Fruit fly (Drosophila melanogaster) whole organism, embryonic: ENCODE results near the gene CG4293.

ENCODE experiments used
- Adf1 ChIP-seq: fragments of 200-800 bp; sonication (Bioruptor generic); IDR thresholded peaks from 2 replicates; pipeline ENCODE4 v1.3.6; 2022; ENCODE audit warnings: missing biosample characterization, missing genetic modification characterization
- Atf-2 ChIP-seq: fragments of 200-800 bp; sonication (Bioruptor generic); optimal IDR thresholded peaks from 2 replicates; lab custom pipeline; 2016; ENCODE audit warnings: missing biosample characterization, missing genetic modification characterization
- Awh ChIP-seq: fragments of 200-800 bp; sonication (Bioruptor generic); IDR thresholded peaks from 2 replicates; pipeline ENCODE4, ENCODE4 v1.3.6; 2022; ENCODE audit warnings: missing biosample characterization, missing genetic modification characterization
- B-H2 ChIP-seq: fragments of 200-800 bp; sonication (Bioruptor generic); optimal IDR thresholded peaks from 2 replicates; lab custom pipeline; 2018; ENCODE audit warnings: missing biosample characterization, mild to moderate bottlenecking, missing genetic modification characterization
- Blimp-1 ChIP-seq: fragments of 200-800 bp; sonication (Bioruptor generic); optimal IDR thresholded peaks from 3 replicates; lab custom pipeline; 2018; ENCODE audit warnings: missing biosample characterization, missing genetic modification characterization, mild to moderate bottlenecking, moderate library complexity, missing genetic modification reagents
- CG10543 ChIP-seq: fragments of 200-800 bp; sonication (Bioruptor generic); optimal IDR thresholded peaks from 3 replicates; lab custom pipeline; 2017; ENCODE audit warnings: missing biosample characterization, mild to moderate bottlenecking, missing genetic modification characterization, moderate library complexity
- CG11085 ChIP-seq: fragments of 200-800 bp; sonication (Bioruptor generic); IDR thresholded peaks from 2 replicates; pipeline ENCODE4 v1.3.6; 2022; ENCODE audit warnings: missing biosample characterization, missing genetic modification characterization
- CG11093 ChIP-seq: fragments of 200-800 bp; sonication (Bioruptor generic); IDR thresholded peaks from 3 replicates; pipeline ENCODE4 v1.3.6; 2022; ENCODE audit warnings: missing biosample characterization, missing genetic modification characterization
- CG11723 ChIP-seq: fragments of 200-800 bp; sonication (Bioruptor generic); optimal IDR thresholded peaks from 2 replicates; lab custom pipeline; 2017; ENCODE audit warnings: missing biosample characterization, mild to moderate bottlenecking, missing genetic modification characterization
- CG12155 ChIP-seq: fragments of 200-800 bp; sonication (Bioruptor generic); optimal IDR thresholded peaks from 3 replicates; lab custom pipeline; 2016; ENCODE audit warnings: missing biosample characterization, missing genetic modification characterization
- CG13123 ChIP-seq: fragments of 200-800 bp; sonication (Bioruptor generic); optimal IDR thresholded peaks from 2 replicates; lab custom pipeline; 2016; ENCODE audit warnings: missing biosample characterization, missing genetic modification characterization
- CG13287 ChIP-seq: fragments of 200-800 bp; sonication (Bioruptor generic); IDR thresholded peaks from 2 replicates; pipeline ENCODE4 v1.3.6; 2022; ENCODE audit warnings: missing biosample characterization, missing genetic modification characterization; ENCODE audit not compliant: partially characterized antibody
- CG13424 ChIP-seq: fragments of 200-800 bp; sonication (Bioruptor generic); optimal IDR thresholded peaks from 2 replicates; lab custom pipeline; 2019; ENCODE audit warnings: missing biosample characterization, mild to moderate bottlenecking, missing genetic modification characterization, moderate library complexity
- CG15601 ChIP-seq: fragments of 200-800 bp; sonication (Bioruptor generic); optimal IDR thresholded peaks from 3 replicates; lab custom pipeline; 2019; ENCODE audit warnings: missing biosample characterization, mild to moderate bottlenecking, missing genetic modification characterization, moderate library complexity
- CG17361 ChIP-seq: fragments of 200-800 bp; sonication (Bioruptor generic); IDR thresholded peaks from 3 replicates; pipeline ENCODE4 v1.3.6; 2022; ENCODE audit warnings: missing biosample characterization, missing genetic modification characterization
- CG2116 ChIP-seq: fragments of 200-800 bp; sonication (Bioruptor generic); optimal IDR thresholded peaks from 3 replicates; lab custom pipeline; 2018; ENCODE audit warnings: missing biosample characterization, mild to moderate bottlenecking, missing genetic modification characterization
- CG2120 ChIP-seq: fragments of 200-800 bp; sonication (Bioruptor generic); optimal IDR thresholded peaks from 3 replicates; lab custom pipeline; 2016; ENCODE audit warnings: missing biosample characterization, missing genetic modification characterization
- CG30020 ChIP-seq: fragments of 200-800 bp; optimal IDR thresholded peaks from 2 replicates; lab custom pipeline; 2019; ENCODE audit warnings: missing biosample characterization, mild to moderate bottlenecking, missing genetic modification characterization, moderate library complexity
- CG34376 ChIP-seq: fragments of 200-800 bp; sonication (Bioruptor generic); optimal IDR thresholded peaks from 2 replicates; lab custom pipeline; 2018; ENCODE audit warnings: missing biosample characterization, mild to moderate bottlenecking, missing genetic modification characterization
- CG3847 ChIP-seq: fragments of 200-800 bp; sonication (Bioruptor generic); IDR thresholded peaks from 2 replicates; pipeline ENCODE4 v1.3.6; 2022; ENCODE audit warnings: missing biosample characterization, missing genetic modification characterization
- CG4282 ChIP-seq: fragments of 200-800 bp; sonication (Bioruptor generic); optimal IDR thresholded peaks from 2 replicates; lab custom pipeline; 2016; ENCODE audit warnings: missing biosample characterization, missing genetic modification characterization
- CG4820 ChIP-seq: fragments of 200-800 bp; sonication (Bioruptor generic); optimal IDR thresholded peaks from 3 replicates; lab custom pipeline; 2016; ENCODE audit warnings: missing biosample characterization, missing genetic modification characterization
- CG6254 ChIP-seq: fragments of 200-800 bp; sonication (Bioruptor generic); optimal IDR thresholded peaks from 3 replicates; lab custom pipeline; 2017; ENCODE audit warnings: mild to moderate bottlenecking, missing biosample characterization, missing genetic modification reagents, missing genetic modification characterization
- CG6654 ChIP-seq: fragments of 200-800 bp; sonication (Bioruptor generic); optimal IDR thresholded peaks from 2 replicates; lab custom pipeline; 2017; ENCODE audit warnings: missing biosample characterization, mild to moderate bottlenecking, missing genetic modification characterization
- Deaf1 ChIP-seq: fragments of 200-800 bp; optimal IDR thresholded peaks from 3 replicates; lab custom pipeline; 2019; ENCODE audit warnings: missing biosample characterization, mild to moderate bottlenecking, missing genetic modification characterization, moderate library complexity
- Dref ChIP-seq: fragments of 200-800 bp; sonication (Bioruptor generic); IDR thresholded peaks from 2 replicates; pipeline ENCODE4 v1.3.6; 2022; ENCODE audit warnings: missing biosample characterization, missing genetic modification characterization
- E2f2 ChIP-seq: fragments of 200-800 bp; sonication (Bioruptor generic); IDR thresholded peaks from 2 replicates; pipeline ENCODE4 v1.3.6; 2022; ENCODE audit warnings: missing biosample characterization, missing genetic modification characterization
- H15 ChIP-seq: fragments of 200-800 bp; sonication (Bioruptor generic); IDR thresholded peaks from 3 replicates; pipeline ENCODE4 v1.3.6; 2022; ENCODE audit warnings: missing biosample characterization, missing genetic modification characterization
- HmgZ ChIP-seq: fragments of 200-800 bp; sonication (Bioruptor generic); optimal IDR thresholded peaks from 2 replicates; lab custom pipeline; 2018; ENCODE audit warnings: missing biosample characterization, mild to moderate bottlenecking, missing genetic modification characterization
- Hmr ChIP-seq: fragments of 200-800 bp; sonication (Bioruptor generic); optimal IDR thresholded peaks from 3 replicates; lab custom pipeline; 2017; ENCODE audit warnings: mild to moderate bottlenecking, missing biosample characterization, missing genetic modification reagents, missing genetic modification characterization
- MBD-R2 ChIP-seq: fragments of 200-800 bp; sonication (Bioruptor generic); IDR thresholded peaks from 2 replicates; pipeline ENCODE4 v1.3.6; 2022; ENCODE audit warnings: missing biosample characterization, missing genetic modification characterization
- MESR4 ChIP-seq: fragments of 200-800 bp; sonication (Bioruptor generic); optimal IDR thresholded peaks from 2 replicates; lab custom pipeline; 2018; ENCODE audit warnings: missing biosample characterization, mild to moderate bottlenecking, missing genetic modification characterization, moderate library complexity
- NK7.1 ChIP-seq: fragments of 200-800 bp; sonication (Bioruptor generic); optimal IDR thresholded peaks from 3 replicates; lab custom pipeline; 2016; ENCODE audit warnings: missing biosample characterization, missing genetic modification characterization
- Nf-YB ChIP-seq: fragments of 200-800 bp; sonication (Bioruptor generic); optimal IDR thresholded peaks from 3 replicates; lab custom pipeline; 2019; ENCODE audit warnings: missing biosample characterization, mild to moderate bottlenecking, missing genetic modification characterization, moderate library complexity
- Pdp1 ChIP-seq, 2 experiments: fragments of 200-800 bp; sonication (Bioruptor generic); optimal IDR thresholded peaks; 3 replicates each; lab custom pipeline; 2016; ENCODE audit warnings: missing biosample characterization in 2 of 2, missing genetic modification characterization in 2 of 2, mild to moderate bottlenecking in 1 of 2, moderate library complexity in 1 of 2
- Sin3A ChIP-seq: fragments of >200 bp; optimal IDR thresholded peaks from 2 replicates; lab custom pipeline; 2018
- YL-1 ChIP-seq: fragments of 200-800 bp; sonication (Bioruptor generic); optimal IDR thresholded peaks from 3 replicates; lab custom pipeline; 2017; ENCODE audit warnings: missing biosample characterization, mild to moderate bottlenecking, missing genetic modification characterization
- bbx ChIP-seq: fragments of 200-800 bp; sonication (Bioruptor generic); IDR thresholded peaks from 2 replicates; pipeline ENCODE4 v1.3.6; 2022; ENCODE audit warnings: missing biosample characterization, missing genetic modification characterization; ENCODE audit not compliant: partially characterized antibody
- cato ChIP-seq: fragments of 200-800 bp; sonication (Bioruptor generic); optimal IDR thresholded peaks from 2 replicates; lab custom pipeline; 2016; ENCODE audit warnings: missing biosample characterization, missing genetic modification characterization, borderline replicate concordance
- chinmo ChIP-seq: fragments of 200-800 bp; sonication (Bioruptor generic); IDR thresholded peaks from 4 replicates; pipeline ENCODE4 v1.3.6; 2022; ENCODE audit warnings: missing biosample characterization, missing genetic modification characterization; ENCODE audit not compliant: partially characterized antibody
- crp ChIP-seq, 2 experiments: fragments of 200-800 bp; sonication (Bioruptor generic); optimal IDR thresholded peaks; 2 replicates in 1 of 2; 3 replicates in 1 of 2; lab custom pipeline; 2017; ENCODE audit warnings: missing biosample characterization in 2 of 2, missing genetic modification characterization in 2 of 2, mild to moderate bottlenecking in 1 of 2, moderate library complexity in 1 of 2
- dimm ChIP-seq: fragments of 200-800 bp; sonication (Bioruptor generic); IDR thresholded peaks from 2 replicates; pipeline ENCODE4 v1.3.6; 2022; ENCODE audit warnings: missing biosample characterization, missing genetic modification characterization
- gce ChIP-seq: fragments of 200-800 bp; sonication (Bioruptor generic); IDR thresholded peaks from 3 replicates; pipeline ENCODE4 v1.3.6; 2022; ENCODE audit warnings: missing biosample characterization, missing genetic modification characterization
- jing ChIP-seq: fragments of 200-800 bp; sonication (Bioruptor generic); optimal IDR thresholded peaks from 2 replicates; lab custom pipeline; 2018; ENCODE audit warnings: missing biosample characterization, mild to moderate bottlenecking, missing genetic modification characterization
- nom ChIP-seq: fragments of 200-800 bp; sonication (Bioruptor generic); optimal IDR thresholded peaks from 2 replicates; lab custom pipeline; 2017; ENCODE audit warnings: missing biosample characterization, missing genetic modification characterization, mild to moderate bottlenecking, moderate library complexity, missing genetic modification reagents
- rib ChIP-seq: fragments of 200-800 bp; sonication (Bioruptor generic); IDR thresholded peaks from 2 replicates; pipeline ENCODE4 v1.3.6; 2022; ENCODE audit warnings: missing biosample characterization, missing genetic modification characterization
- trh ChIP-seq: fragments of 200-800 bp; sonication (Bioruptor generic); optimal IDR thresholded peaks from 2 replicates; lab custom pipeline; 2016; ENCODE audit warnings: missing biosample characterization, missing genetic modification characterization
- tup ChIP-seq: fragments of 200-800 bp; sonication (Bioruptor generic); optimal IDR thresholded peaks from 2 replicates; lab custom pipeline; 2016; ENCODE audit warnings: missing biosample characterization, mild to moderate bottlenecking, missing genetic modification characterization, moderate library complexity
- vfl ChIP-seq: fragments of 200-800 bp; sonication (Bioruptor generic); optimal IDR thresholded peaks from 2 replicates; lab custom pipeline; 2016; ENCODE audit warnings: missing biosample characterization, missing genetic modification characterization

The CG4293 gene

DNA sequence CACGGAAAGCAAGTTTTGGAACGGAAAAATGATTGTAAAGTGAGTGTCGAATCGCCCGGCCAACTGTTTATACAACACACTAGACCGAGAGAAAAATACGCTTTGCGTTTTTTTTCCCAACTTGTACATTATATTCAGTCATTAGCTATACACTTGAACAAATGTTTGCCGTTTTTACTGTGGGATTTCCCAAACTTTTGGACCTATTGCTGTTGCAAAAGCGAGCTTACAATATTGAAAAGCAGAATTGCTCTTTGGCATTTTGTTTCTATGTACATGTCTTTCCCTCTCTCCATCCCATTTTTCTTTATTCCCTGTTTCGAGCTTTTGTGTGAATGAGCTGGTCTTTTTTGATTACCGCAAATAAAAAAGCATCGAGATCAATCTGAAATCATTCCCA, 32.7 kb downstream of the CG4293 start:
- TF ChIP-seq CG13123 (GFP tag; lab: Kevin White, UChicago) (no peak), CG11723 (GFP tag; lab: Kevin White, UChicago) (no peak), Pdp1 (GFP tag; optimal IDR thresholded peaks at IDR 0.05; lab: Kevin White, UChicago) (peak in 1 of 2 experiments; percentile 35), CG30020 (tag; lab: Kevin White, UChicago) (no peak), gce (GFP tag; lab: Robert Waterston, UW) (no peak), Hmr (GFP tag; lab: Kevin White, UChicago) (peak; percentile 6), Awh (GFP tag; lab: Robert Waterston, UW) (no peak), CG15601 (tag; lab: Kevin White, UChicago) (no peak), CG34376 (GFP tag; lab: Kevin White, UChicago) (peak; percentile 12), CG6654 (GFP tag; lab: Kevin White, UChicago) (no peak)

- peak; percentile 21 for TF ChIP-seq nom (GFP tag; lab: Kevin White, UChicago)
- TF ChIP-seq bbx, result peak; percentile 58
- no peak for TF ChIP-seq CG17361 (GFP tag; lab: Robert Waterston, UW)
- TF ChIP-seq B-H2 (GFP tag; lab: Kevin White, UChicago), result no peak
- TF ChIP-seq CG13287 (GFP tag; lab: Robert Waterston, UW), result peak; percentile 30; the same call in 1 of the 2 replicates
- TF ChIP-seq dimm (GFP tag; lab: Robert Waterston, UW), result no peak
- TF ChIP-seq jing, result no peak
- TF ChIP-seq CG6254 (GFP tag; lab: Kevin White, UChicago), result no peak
- no peak for TF ChIP-seq CG11093 (GFP tag; lab: Robert Waterston, UW)
- no peak for TF ChIP-seq NK7.1
- TF ChIP-seq rib (GFP tag; lab: Robert Waterston, UW), result no peak
- peak; percentile 55 for TF ChIP-seq MESR4 (GFP tag; lab: Kevin White, UChicago)
- TF ChIP-seq Deaf1 (tag; lab: Kevin White, UChicago), result peak; percentile 55
- TF ChIP-seq cato, result no peak
- TF ChIP-seq CG13424 (tag; lab: Kevin White, UChicago), result no peak
- peak; percentile 42 for TF ChIP-seq MBD-R2 (GFP tag; lab: Robert Waterston, UW)
- TF ChIP-seq CG2120 (GFP tag; lab: Kevin White, UChicago), result no peak
- peak; percentile 95 for TF ChIP-seq E2f2
- peak; percentile 44 for TF ChIP-seq CG3847
- TF ChIP-seq Dref (GFP tag; lab: Robert Waterston, UW), result peak; percentile 40; the same call in 1 of the 2 replicates
- TF ChIP-seq CG12155, result no peak
- TF ChIP-seq CG4820, result no peak
- peak; percentile 23 for TF ChIP-seq Sin3A (lab: Kevin White, UChicago)
- no peak for TF ChIP-seq CG4282 (GFP tag; lab: Kevin White, UChicago)
- peak in 1 of 2 experiments; percentile 56 for TF ChIP-seq crp (GFP tag; optimal IDR thresholded peaks at IDR 0.05; lab: Kevin White, UChicago)
- TF ChIP-seq CG11085 (GFP tag; lab: Robert Waterston, UW), result no peak
- peak; percentile 47 for TF ChIP-seq HmgZ (tag; lab: Kevin White, UChicago)
- peak; percentile 77 for TF ChIP-seq Adf1 (GFP tag; lab: Robert Waterston, UW)
- no peak for TF ChIP-seq Atf-2 (GFP tag; lab: Kevin White, UChicago)
- TF ChIP-seq YL-1 (GFP tag; lab: Kevin White, UChicago), result peak; percentile 35
- TF ChIP-seq trh, result no peak
- no peak for TF ChIP-seq H15 (GFP tag; lab: Robert Waterston, UW)
- peak; percentile 12 for TF ChIP-seq CG2116 (GFP tag; lab: Kevin White, UChicago)
- TF ChIP-seq vfl (GFP tag; lab: Kevin White, UChicago), result no peak
- peak; percentile 80; the same call in 1 of the 4 replicates for TF ChIP-seq chinmo (GFP tag; lab: Robert Waterston, UW)
- TF ChIP-seq CG10543 (GFP tag; lab: Kevin White, UChicago), result no peak
- no peak for TF ChIP-seq tup (GFP tag; lab: Kevin White, UChicago)
- no peak for TF ChIP-seq Blimp-1 (GFP tag; lab: Kevin White, UChicago)
- TF ChIP-seq Nf-YB (GFP tag; lab: Kevin White, UChicago), result no peak
These were observed 33.8 kb downstream of the CG4293 start, which contains the start of gene svr for dm6 chrX:496326-496725. Gene svr, plus strand, starts transcription at chrX:496446.
